Worm (Caenorhabditis elegans) whole organism, L1 larva: ENCODE data around the gene enu-3.1.

ENCODE experiments used
- C04F5.9 ChIP-seq: sonication (generic microtip); optimal IDR thresholded peaks from 2 replicates; lab custom pipeline; 2016; ENCODE audit warnings: missing genetic modification characterization, missing compliant biosample characterization
- blmp-1 ChIP-seq: fragments of 150-350 bp; optimal IDR thresholded peaks from 2 replicates; lab custom pipeline; 2014; ENCODE audit warnings: missing biosample characterization, missing genetic modification characterization
- ceh-63 ChIP-seq: fragments of 200-800 bp; sonication (Bioruptor generic); optimal IDR thresholded peaks from 2 replicates; lab custom pipeline; 2018; ENCODE audit warnings: mild to moderate bottlenecking, missing genetic modification characterization, missing compliant biosample characterization
- ceh-8 ChIP-seq: fragments of 200-800 bp; sonication (Bioruptor generic); optimal IDR thresholded peaks from 2 replicates; lab custom pipeline; 2018; ENCODE audit warnings: mild to moderate bottlenecking, missing genetic modification characterization, moderate library complexity, missing compliant biosample characterization
- dpl-1 ChIP-seq, 3 experiments: fragments of 150-350 bp in 2 of 3; sonication (generic microtip) in 1 of 3; optimal IDR thresholded peaks; 2 replicates each; lab custom pipeline; 2014 to 2017; ENCODE audit warnings: missing biosample characterization in 3 of 3, missing genetic modification characterization in 3 of 3, missing genetic modification reagents in 3 of 3
- efl-1 ChIP-seq, 4 experiments: fragments of 150-350 bp; optimal IDR thresholded peaks in 3 of 4; peaks in 1 of 4; 1 replicate in 1 of 4; 2 replicates in 3 of 4; lab custom pipeline; 2014; ENCODE audit warnings: missing biosample characterization in 2 of 4, missing genetic modification characterization in 2 of 4, missing genetic modification reagents in 2 of 4
- egl-13 ChIP-seq: sonication (generic microtip); optimal IDR thresholded peaks from 2 replicates; lab custom pipeline; 2016; ENCODE audit warnings: missing genotype, missing genetic modification reagents, missing genetic modification characterization, missing compliant biosample characterization
- elt-2 ChIP-seq: sonication (generic microtip); optimal IDR thresholded peaks from 2 replicates; lab custom pipeline; 2016; ENCODE audit warnings: missing genetic modification characterization, mild to moderate bottlenecking, inconsistent platforms, missing compliant biosample characterization, missing genetic modification reagents
- elt-3 ChIP-seq, 6 experiments: fragments of 150-350 bp in 1 of 6; sonication (generic microtip); optimal IDR thresholded peaks; 2 replicates each; lab custom pipeline; 2017 to 2018; ENCODE audit warnings: missing biosample characterization in 6 of 6, missing genetic modification characterization in 6 of 6, inconsistent platforms in 1 of 6
- fkh-8 ChIP-seq: sonication (generic microtip); optimal IDR thresholded peaks from 2 replicates; lab custom pipeline; 2016; ENCODE audit warnings: mild to moderate bottlenecking, missing genetic modification characterization, missing compliant biosample characterization
- fos-1 ChIP-seq: fragments of 150-350 bp; optimal IDR thresholded peaks from 2 replicates; lab custom pipeline; 2014; ENCODE audit warnings: missing biosample characterization, missing genetic modification characterization
- hlh-4 ChIP-seq: sonication (generic microtip); optimal IDR thresholded peaks from 2 replicates; lab custom pipeline; 2016; ENCODE audit warnings: mild to moderate bottlenecking, missing genetic modification characterization, missing compliant biosample characterization
- jun-1 ChIP-seq: fragments of 150-350 bp; optimal IDR thresholded peaks from 2 replicates; lab custom pipeline; 2014; ENCODE audit warnings: missing biosample characterization, missing genetic modification reagents, missing genetic modification characterization
- lin-35 ChIP-seq, 2 experiments: fragments of 150-350 bp; optimal IDR thresholded peaks; 2 replicates each; lab custom pipeline; 2014; ENCODE audit warnings: missing biosample characterization in 2 of 2, missing genetic modification characterization in 2 of 2, missing genetic modification reagents in 2 of 2
- lsy-2 ChIP-seq, 2 experiments: fragments of 150-350 bp; optimal IDR thresholded peaks; 2 replicates each; lab custom pipeline; 2014; ENCODE audit warnings: missing biosample characterization in 2 of 2, missing genetic modification characterization in 2 of 2
- nhr-237 ChIP-seq: fragments of 150-350 bp; optimal IDR thresholded peaks from 2 replicates; lab custom pipeline; 2014; ENCODE audit warnings: missing biosample characterization, missing genetic modification characterization
- nhr-28 ChIP-seq: fragments of 150-350 bp; optimal IDR thresholded peaks from 2 replicates; lab custom pipeline; 2014; ENCODE audit warnings: missing biosample characterization, missing genetic modification characterization
- nhr-85 ChIP-seq: sonication (generic microtip); peaks from one replicate; lab custom pipeline; 2016; ENCODE audit warnings: missing genetic modification characterization, inconsistent platforms, missing compliant biosample characterization
- skn-1 ChIP-seq: fragments of 150-350 bp; optimal IDR thresholded peaks from 2 replicates; lab custom pipeline; 2014; ENCODE audit warnings: missing biosample characterization, missing genetic modification characterization
- sptf-1 ChIP-seq: fragments of 150-350 bp; optimal IDR thresholded peaks from 2 replicates; lab custom pipeline; 2014; ENCODE audit warnings: missing biosample characterization, missing genetic modification characterization
- unc-86 ChIP-seq: sonication (generic microtip); optimal IDR thresholded peaks from 2 replicates; lab custom pipeline; 2016; ENCODE audit warnings: missing genetic modification characterization, missing compliant biosample characterization
- xbp-1 ChIP-seq: sonication (generic microtip); optimal IDR thresholded peaks from 2 replicates; lab custom pipeline; 2016; ENCODE audit warnings: missing genetic modification characterization, missing compliant biosample characterization
- ztf-4 ChIP-seq: fragments of 150-350 bp; optimal IDR thresholded peaks from 2 replicates; lab custom pipeline; 2014; ENCODE audit warnings: missing biosample characterization, missing genetic modification characterization

Gene enu-3.1

DNA sequence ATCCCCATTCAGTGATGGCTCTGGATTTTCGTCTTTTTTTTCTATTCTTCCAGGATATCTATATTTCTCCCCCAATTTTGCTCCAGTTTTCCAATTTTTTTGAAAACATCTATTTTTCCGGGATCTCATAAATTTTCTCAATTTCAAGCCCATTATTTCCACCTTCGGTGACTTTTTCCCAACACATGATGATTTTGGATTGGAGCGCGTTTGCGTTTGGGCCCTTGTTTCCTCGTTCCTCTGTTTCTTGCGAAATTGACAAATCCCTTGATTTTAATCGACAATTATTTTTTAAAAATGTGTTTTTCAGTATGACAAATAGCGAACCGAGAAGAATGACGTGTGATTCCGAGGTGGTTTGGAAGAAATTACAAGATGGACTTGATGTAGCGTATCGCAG, 34.9 kb downstream of the enu-3.1 start, which contains the start of gene cul-1:
cul-1 (plus strand) TSS at position 311 of the 400 bp plus-strand sequence.
- TF ChIP-seq efl-1 (optimal IDR thresholded peaks at IDR 0.05; lab: Kevin White, UChicago) (peak in 1 of 2 experiments; percentile 20), efl-1 (GFP tag; optimal IDR thresholded peaks at IDR 0.05 in 1 of 2; lab: Kevin White, UChicago) (peak; percentile 18 to 78), dpl-1 (GFP tag; optimal IDR thresholded peaks at IDR 0.05; lab: Kevin White, UChicago) (peak in 1 of 3 experiments; percentile 43), lsy-2 (tag; optimal IDR thresholded peaks at IDR 0.05; lab: Kevin White, UChicago) (peak in 1 of 2 experiments; percentile 39), blmp-1 (tag; lab: Kevin White, UChicago) (peak; percentile 1), skn-1 (tag; lab: Kevin White, UChicago) (peak; percentile 98), C04F5.9 (tag; lab: Kevin White, UChicago) (no peak), xbp-1 (no peak), lin-35 (GFP tag; optimal IDR thresholded peaks at IDR 0.05; lab: Kevin White, UChicago) (peak in 1 of 2 experiments; percentile 50)

DNA sequence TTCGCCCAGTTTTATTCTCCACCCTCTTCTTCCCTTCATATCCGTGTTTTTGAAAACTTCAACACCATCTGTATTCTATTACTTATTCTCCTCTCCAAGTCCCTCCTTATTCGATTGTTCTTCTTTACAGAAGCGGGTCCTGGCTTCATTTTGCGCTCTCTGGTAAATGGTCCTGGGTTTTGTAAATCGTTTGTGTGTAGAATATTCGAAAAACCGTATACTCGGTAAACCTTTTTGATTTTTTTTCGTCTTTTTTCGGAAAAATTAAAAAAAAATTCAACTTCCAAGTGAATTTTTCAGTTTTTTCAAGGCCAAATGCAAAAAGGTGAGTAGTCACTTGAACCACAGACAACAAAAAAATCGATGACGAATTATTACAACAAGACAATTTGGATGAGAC, 38.9 kb downstream of the enu-3.1 start, which contains the start of gene D2045.9:
D2045.9 (plus strand) TSS at position 301 of the 400 bp plus-strand sequence.
- no peak for TF ChIP-seq ceh-8

ce11 chrIII:10479180-10479579, 43.1 kb downstream of the enu-3.1 start, which contains the start of gene D2045.7:
TSS of gene D2045.7 (plus strand) at chrIII:10479480.
- TF ChIP-seq ztf-4 (tag; lab: Kevin White, UChicago) (no peak), egl-13 (no peak)
- TF ChIP-seq, all 84 proteins: peak for 0

DNA sequence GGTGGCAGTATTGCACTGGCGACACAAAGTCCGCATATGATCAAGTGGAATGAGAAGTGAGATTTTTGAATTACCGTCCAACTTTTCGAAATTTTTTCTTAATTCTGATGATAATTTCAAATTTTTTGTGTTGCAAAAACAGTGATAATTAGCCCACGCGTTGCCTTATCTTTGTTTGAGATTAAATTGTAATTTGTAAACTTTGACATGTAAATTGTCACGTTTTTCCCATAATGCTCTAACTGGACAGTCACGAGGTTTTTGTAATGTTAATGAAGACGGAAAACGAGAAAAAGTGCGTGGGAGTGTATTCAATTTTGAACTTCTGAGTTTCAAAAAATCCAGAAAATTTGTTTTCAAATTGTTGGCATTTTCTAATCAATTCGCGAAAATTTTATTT, 45.4 kb downstream of the enu-3.1 start:
- TF ChIP-seq lin-35 (GFP tag; optimal IDR thresholded peaks at IDR 0.05; lab: Kevin White, UChicago) (peak in 1 of 2 experiments; percentile 21), elt-2 (tag; lab: Kevin White, UChicago) (peak; percentile 70), sptf-1 (tag; lab: Kevin White, UChicago) (no peak)

- TF ChIP-seq unc-86 (tag; lab: Kevin White, UChicago) (no peak), fkh-8 (tag; lab: Kevin White, UChicago) (no peak), hlh-4 (no peak), nhr-28 (tag; lab: Kevin White, UChicago) (no peak), ceh-63 (no peak)
Observed at ce11 chrIII:10481988-10482387, 45.9 kb downstream of the enu-3.1 start, which contains the start of gene D2045.8. TSS of gene D2045.8 (plus strand) at chrIII:10482288.

- peak in 4 of 6 experiments; percentile 14 to 61 (median 52) for TF ChIP-seq elt-3 (tag; optimal IDR thresholded peaks at IDR 0.05; lab: Kevin White, UChicago)
- TF ChIP-seq nhr-237 (tag; lab: Kevin White, UChicago), result no peak
- TF ChIP-seq nhr-85, result peak; percentile 36
- TF ChIP-seq fos-1, result no peak
- TF ChIP-seq efl-1 (optimal IDR thresholded peaks at IDR 0.05; lab: Kevin White, UChicago), result no peak
- TF ChIP-seq efl-1 (GFP tag; optimal IDR thresholded peaks at IDR 0.05 in 1 of 2; lab: Kevin White, UChicago), result peak in 1 of 2 experiments; percentile 40
- TF ChIP-seq skn-1 (tag; lab: Kevin White, UChicago), result no peak
- peak; percentile 78 for TF ChIP-seq blmp-1 (tag; lab: Kevin White, UChicago)
- TF ChIP-seq jun-1 (tag; lab: Kevin White, UChicago), result no peak
Observed at ce11 chrIII:10486455-10486854, 50.4 kb downstream of the enu-3.1 start.
